Worm (Caenorhabditis elegans) whole organism, early embryonic: Measurements from ENCODE around the gene ZK177.12.

Experiments
- aly-1 ChIP-seq: sonication (generic microtip); optimal IDR thresholded peaks from 2 replicates; lab custom pipeline; 2016; ENCODE audit warnings: missing genetic modification characterization, missing compliant biosample characterization
- ama-1 ChIP-seq: fragments of 150-350 bp; optimal IDR thresholded peaks from 2 replicates; lab custom pipeline; 2014
- ceh-13 ChIP-seq: fragments of 200-800 bp; sonication (Bioruptor generic); optimal IDR thresholded peaks from 2 replicates; lab custom pipeline; 2018; ENCODE audit warnings: mild to moderate bottlenecking, missing genetic modification characterization, missing compliant biosample characterization
- ets-7 ChIP-seq: sonication (generic microtip); optimal IDR thresholded peaks from 2 replicates; lab custom pipeline; 2016; ENCODE audit warnings: missing genotype, missing genetic modification characterization, missing compliant biosample characterization
- flt-1 ChIP-seq: fragments of 200-800 bp; sonication (Bioruptor generic); IDR thresholded peaks from 2 replicates; pipeline ENCODE4 v1.3.6; 2022; ENCODE audit warnings: missing genetic modification characterization, missing compliant biosample characterization
- hmg-4 ChIP-seq: fragments of 200-800 bp; sonication (Bioruptor generic); optimal IDR thresholded peaks from 2 replicates; lab custom pipeline; 2018; ENCODE audit warnings: mild to moderate bottlenecking, missing genetic modification characterization, missing compliant biosample characterization
- pes-1 ChIP-seq: fragments of 200-800 bp; sonication (Bioruptor generic); IDR thresholded peaks from 2 replicates; pipeline ENCODE4 v1.3.6; 2022; ENCODE audit warnings: missing genetic modification reagents, missing genetic modification characterization, missing compliant biosample characterization
- tbx-11 ChIP-seq: fragments of 200-800 bp; sonication (Bioruptor generic); IDR thresholded peaks from 2 replicates; pipeline ENCODE4 v1.3.6; 2022; ENCODE audit warnings: missing genetic modification characterization, missing compliant biosample characterization
- tbx-37 ChIP-seq: fragments of 200-800 bp; sonication (Bioruptor generic); conservative IDR thresholded peaks from 2 replicates; pipeline ENCODE4 v1.3.6; 2022; ENCODE audit warnings: missing genetic modification reagents, missing genetic modification characterization, missing compliant biosample characterization
- tra-4 ChIP-seq: sonication (generic microtip); optimal IDR thresholded peaks from 2 replicates; lab custom pipeline; 2017; ENCODE audit warnings: missing genetic modification characterization, missing compliant biosample characterization

- TF ChIP-seq ceh-13 (GFP tag; lab: Kevin White, UChicago) = no peak
- TF ChIP-seq ama-1 (lab: Kevin White, UChicago) = no peak
- TF ChIP-seq hmg-4 = no peak
- no peak for TF ChIP-seq tra-4 (tag; lab: Kevin White, UChicago)
- no peak for TF ChIP-seq ets-7
- no peak for TF ChIP-seq flt-1
- TF ChIP-seq pes-1 (GFP tag; lab: Robert Waterston, UW) = no peak
- TF ChIP-seq tbx-11 = no peak
- no peak for TF ChIP-seq aly-1
- no peak for TF ChIP-seq tbx-37
Measured at ce11 chrII:5537078-5537477, 15.6 kb downstream of the ZK177.12 start.
